Worm (Caenorhabditis elegans): ENCODE measurements around the gene T20B12.3.

- TF ChIP-seq hmbx-1 (tag; optimal IDR thresholded peaks at IDR 0.05): no peak
- 0 out of 2 replicates have a peak, but pooled peaks have one; percentile 40 for TF ChIP-seq tbx-11 (GFP tag; IDR thresholded peaks at IDR 0.05)
- no peak for TF ChIP-seq tra-4 (tag; optimal IDR thresholded peaks at IDR 0.05)
- no peak for TF ChIP-seq ama-1 (optimal IDR thresholded peaks at IDR 0.05)
- no peak for TF ChIP-seq ceh-13 (GFP tag; optimal IDR thresholded peaks at IDR 0.05)
- no peak for TF ChIP-seq sea-1 (GFP tag; conservative IDR thresholded peaks at IDR 0.05)
- no peak for TF ChIP-seq ceh-36 (tag; optimal IDR thresholded peaks at IDR 0.05)
Measured at ce11 chrIII:7369394-7370024, 12.4 kb upstream of the T20B12.3 start.
